Fruit fly (Drosophila melanogaster) whole organism: ENCODE data around the gene Gug.

ENCODE experiments used
- Dll ChIP-seq: fragments of >200 bp; optimal IDR thresholded peaks from 2 replicates; lab custom pipeline; 2017
- EcR ChIP-seq, 2 experiments: fragments of >200 bp; optimal IDR thresholded peaks; 2 replicates each; lab custom pipeline; 2017; ENCODE audit warnings: missing biosample characterization in 2 of 2, missing genetic modification characterization in 2 of 2, missing genetic modification reagents in 2 of 2
- psq ChIP-seq: fragments of >200 bp; optimal IDR thresholded peaks from 2 replicates; lab custom pipeline; 2017
- usp ChIP-seq: fragments of >200 bp; optimal IDR thresholded peaks from 2 replicates; lab custom pipeline; 2017; ENCODE audit warnings: missing biosample characterization, missing genetic modification characterization, mixed read lengths

- no peak for TF ChIP-seq Dll (lab: Kevin White, UChicago)
- no peak for TF ChIP-seq usp
- TF ChIP-seq psq (lab: Kevin White, UChicago): no peak
- TF ChIP-seq EcR (GFP tag; optimal IDR thresholded peaks at IDR 0.05; lab: Kevin White, UChicago): no peak
Observed at dm6 chr3L:8437583-8437982, 12.1 kb upstream of the Gug start.
